Worm (Caenorhabditis elegans): ENCODE data around the gene ran-2.

Gene ran-2

ce11 chrIII:7981233-7981632 lies 47.9 kb downstream of the ran-2 start:
- TF ChIP-seq pqm-1 (tag; optimal IDR thresholded peaks at IDR 0.05) (no peak), ceh-90 (tag; optimal IDR thresholded peaks at IDR 0.05) (no peak), xbp-1 (tag; optimal IDR thresholded peaks at IDR 0.05) (no peak), zip-4 (GFP tag; optimal IDR thresholded peaks at IDR 0.05) (no peak), zag-1 (tag; optimal IDR thresholded peaks at IDR 0.05) (no peak), nhr-237 (tag; optimal IDR thresholded peaks at IDR 0.05) (no peak), sup-37 (GFP tag; optimal IDR thresholded peaks at IDR 0.05) (no peak), dpl-1 (GFP tag; optimal IDR thresholded peaks at IDR 0.05) (no peak), skn-1 (tag; optimal IDR thresholded peaks at IDR 0.05) (no peak), nhr-84 (tag; optimal IDR thresholded peaks at IDR 0.05) (no peak), lin-15B (tag; optimal IDR thresholded peaks at IDR 0.05) (no peak), C34B4.2 (tag; optimal IDR thresholded peaks at IDR 0.05) (no peak), hpl-2 (GFP tag; optimal IDR thresholded peaks at IDR 0.05) (no peak), efl-1 (optimal IDR thresholded peaks at IDR 0.05) (no peak), efl-1 (GFP tag; optimal IDR thresholded peaks at IDR 0.05 in 1 of 2) (no peak), grh-1 (GFP tag; IDR thresholded peaks at IDR 0.05) (no peak), vab-15 (tag; optimal IDR thresholded peaks at IDR 0.05) (no peak), aly-2 (tag; optimal IDR thresholded peaks at IDR 0.05) (no peak), irx-1 (tag; optimal IDR thresholded peaks at IDR 0.05) (no peak), lin-13 (GFP tag; optimal IDR thresholded peaks at IDR 0.05) (no peak)

- TF ChIP-seq zip-4 (GFP tag; optimal IDR thresholded peaks at IDR 0.05) (no peak), tbx-2 (tag; optimal IDR thresholded peaks at IDR 0.05) (no peak), hlh-4 (tag; optimal IDR thresholded peaks at IDR 0.05) (no peak), lsy-2 (tag; optimal IDR thresholded peaks at IDR 0.05) (no peak), isw-1 (GFP tag; IDR thresholded peaks at IDR 0.05) (no peak), elt-2 (tag; optimal IDR thresholded peaks at IDR 0.05) (no peak), ztf-4 (tag; optimal IDR thresholded peaks at IDR 0.05) (no peak), fkh-4 (tag; optimal IDR thresholded peaks at IDR 0.05; ENCODE audit: borderline replicate concordance) (no peak), lin-35 (GFP tag; optimal IDR thresholded peaks at IDR 0.05) (no peak), mef-2 (tag; optimal IDR thresholded peaks at IDR 0.05) (no peak), nhr-20 (tag; optimal IDR thresholded peaks at IDR 0.05) (no peak), elt-3 (tag; optimal IDR thresholded peaks at IDR 0.05) (no peak), pax-3 (tag; optimal IDR thresholded peaks at IDR 0.05) (no peak), nhr-19 (GFP tag; conservative IDR thresholded peaks at IDR 0.05) (no peak), blmp-1 (tag; optimal IDR thresholded peaks at IDR 0.05) (no peak)
These were observed 48.6 kb downstream of the ran-2 start for ce11 chrIII:7981938-7982337.

ce11 chrIII:7986585-7987171 lies 53.3 kb downstream of the ran-2 start, which contains the start of gene hrpk-2:
TSS of gene hrpk-2 (plus strand) at chrIII:7987121.
- no peak for TF ChIP-seq tbx-2 (tag; optimal IDR thresholded peaks at IDR 0.05)
